Fruit fly (Drosophila melanogaster) whole organism, embryonic: ENCODE results near the gene ImpE1.

Experiments
- Bteb2 ChIP-seq: fragments of 200-800 bp; sonication (Bioruptor generic); optimal IDR thresholded peaks from 2 replicates; lab custom pipeline; 2016; ENCODE audit warnings: missing biosample characterization, missing genetic modification characterization
- CG10209 ChIP-seq: fragments of 200-800 bp; sonication (Bioruptor generic); optimal IDR thresholded peaks from 3 replicates; lab custom pipeline; 2017; ENCODE audit warnings: missing biosample characterization, mild to moderate bottlenecking, missing genetic modification characterization, missing genetic modification reagents
- CG1024 ChIP-seq: fragments of 200-800 bp; sonication (Bioruptor generic); IDR thresholded peaks from 2 replicates; pipeline ENCODE4 v1.3.6; 2022; ENCODE audit warnings: missing biosample characterization, missing genetic modification characterization
- CG10543 ChIP-seq: fragments of 200-800 bp; sonication (Bioruptor generic); optimal IDR thresholded peaks from 3 replicates; lab custom pipeline; 2017; ENCODE audit warnings: missing biosample characterization, mild to moderate bottlenecking, missing genetic modification characterization, moderate library complexity
- CG11085 ChIP-seq: fragments of 200-800 bp; sonication (Bioruptor generic); IDR thresholded peaks from 2 replicates; pipeline ENCODE4 v1.3.6; 2022; ENCODE audit warnings: missing biosample characterization, missing genetic modification characterization
- CG11695 ChIP-seq: fragments of 200-800 bp; sonication (Bioruptor generic); IDR thresholded peaks from 3 replicates; pipeline ENCODE4 v1.3.6; 2022; ENCODE audit warnings: missing biosample characterization, missing genetic modification characterization
- CG12155 ChIP-seq: fragments of 200-800 bp; sonication (Bioruptor generic); optimal IDR thresholded peaks from 3 replicates; lab custom pipeline; 2016; ENCODE audit warnings: missing biosample characterization, missing genetic modification characterization
- CG15601 ChIP-seq: fragments of 200-800 bp; sonication (Bioruptor generic); optimal IDR thresholded peaks from 3 replicates; lab custom pipeline; 2019; ENCODE audit warnings: missing biosample characterization, mild to moderate bottlenecking, missing genetic modification characterization, moderate library complexity
- CG16863 ChIP-seq: fragments of 200-800 bp; sonication (Bioruptor generic); optimal IDR thresholded peaks from 3 replicates; lab custom pipeline; 2016; ENCODE audit warnings: missing biosample characterization, missing genetic modification characterization
- CG17361 ChIP-seq: fragments of 200-800 bp; sonication (Bioruptor generic); IDR thresholded peaks from 3 replicates; pipeline ENCODE4 v1.3.6; 2022; ENCODE audit warnings: missing biosample characterization, missing genetic modification characterization
- CG17385 ChIP-seq: fragments of 200-800 bp; sonication (Bioruptor generic); optimal IDR thresholded peaks from 3 replicates; lab custom pipeline; 2018; ENCODE audit warnings: missing biosample characterization, mild to moderate bottlenecking, missing genetic modification characterization
- CG17612 ChIP-seq: fragments of 200-800 bp; sonication (Bioruptor generic); IDR thresholded peaks from 2 replicates; pipeline ENCODE4 v1.3.6; 2022; ENCODE audit warnings: missing biosample characterization, missing genetic modification characterization
- CG18476 ChIP-seq: fragments of 200-800 bp; sonication (Bioruptor generic); optimal IDR thresholded peaks from 2 replicates; lab custom pipeline; 2016; ENCODE audit warnings: missing biosample characterization, mild to moderate bottlenecking, missing genetic modification characterization
- CG32767 ChIP-seq: fragments of 200-800 bp; sonication (Bioruptor generic); IDR thresholded peaks from 2 replicates; pipeline ENCODE4 v1.3.6; 2022; ENCODE audit warnings: missing biosample characterization, missing genetic modification characterization
- CG3726 ChIP-seq: fragments of 200-800 bp; sonication (Bioruptor generic); IDR thresholded peaks from 3 replicates; pipeline ENCODE4, ENCODE4 v1.3.6; 2022; ENCODE audit warnings: missing biosample characterization, missing genetic modification characterization
- CG4730 ChIP-seq: fragments of 200-800 bp; sonication (Bioruptor generic); IDR thresholded peaks from 2 replicates; pipeline ENCODE4 v1.3.6; 2022; ENCODE audit warnings: missing biosample characterization, missing genetic modification characterization
- CG4820 ChIP-seq: fragments of 200-800 bp; sonication (Bioruptor generic); optimal IDR thresholded peaks from 3 replicates; lab custom pipeline; 2016; ENCODE audit warnings: missing biosample characterization, missing genetic modification characterization
- CG6683 ChIP-seq: fragments of 200-800 bp; sonication (Bioruptor generic); optimal IDR thresholded peaks from 2 replicates; lab custom pipeline; 2017; ENCODE audit warnings: missing biosample characterization, mild to moderate bottlenecking, missing genetic modification characterization, missing genetic modification reagents
- CG7357 ChIP-seq: fragments of 200-800 bp; sonication (Bioruptor generic); IDR thresholded peaks from 3 replicates; pipeline ENCODE4 v1.3.6; 2022; ENCODE audit warnings: missing biosample characterization, missing genetic modification characterization
- CG7556 ChIP-seq: fragments of 200-800 bp; sonication (Bioruptor generic); optimal IDR thresholded peaks from 2 replicates; lab custom pipeline; 2017; ENCODE audit warnings: missing biosample characterization, mild to moderate bottlenecking, missing genetic modification characterization
- CG8388 ChIP-seq: fragments of 200-800 bp; sonication (Bioruptor generic); optimal IDR thresholded peaks from 2 replicates; lab custom pipeline; 2019; ENCODE audit warnings: missing biosample characterization, mild to moderate bottlenecking, missing genetic modification characterization, moderate library complexity
- CG9797 ChIP-seq: fragments of 200-800 bp; sonication (Bioruptor generic); optimal IDR thresholded peaks from 3 replicates; lab custom pipeline; 2018; ENCODE audit warnings: missing biosample characterization, mild to moderate bottlenecking, missing genetic modification characterization
- CHES-1-like ChIP-seq: fragments of 200-800 bp; sonication (Bioruptor generic); optimal IDR thresholded peaks from 2 replicates; lab custom pipeline; 2016; ENCODE audit warnings: missing biosample characterization, missing genetic modification characterization
- Camta ChIP-seq: fragments of 200-800 bp; sonication (Bioruptor generic); optimal IDR thresholded peaks from 2 replicates; lab custom pipeline; 2016; ENCODE audit warnings: missing biosample characterization, missing genetic modification characterization
- D19A ChIP-seq: fragments of 200-800 bp; optimal IDR thresholded peaks from 3 replicates; lab custom pipeline; 2019; ENCODE audit warnings: missing biosample characterization, mild to moderate bottlenecking, missing genetic modification characterization, moderate library complexity
- D19B ChIP-seq: fragments of 200-800 bp; sonication (Bioruptor generic); optimal IDR thresholded peaks from 2 replicates; lab custom pipeline; 2017; ENCODE audit warnings: missing biosample characterization, mild to moderate bottlenecking, missing genetic modification characterization
- Doc2 ChIP-seq: fragments of 200-800 bp; sonication (Bioruptor generic); IDR thresholded peaks from 2 replicates; pipeline ENCODE4 v1.3.6; 2022; ENCODE audit warnings: missing biosample characterization, missing genetic modification characterization
- Dref ChIP-seq: fragments of 200-800 bp; sonication (Bioruptor generic); IDR thresholded peaks from 2 replicates; pipeline ENCODE4 v1.3.6; 2022; ENCODE audit warnings: missing biosample characterization, missing genetic modification characterization
- Eip74EF ChIP-seq, 2 experiments: fragments of 200-800 bp in 1 of 2; fragments of >200 bp in 1 of 2; sonication (Bioruptor generic) in 1 of 2; optimal IDR thresholded peaks; 2 replicates each; lab custom pipeline; 2017 to 2019; ENCODE audit warnings: missing biosample characterization in 2 of 2, missing genetic modification characterization in 2 of 2, mild to moderate bottlenecking in 1 of 2, moderate library complexity in 1 of 2
- HLH4C ChIP-seq: fragments of 200-800 bp; sonication (Bioruptor generic); IDR thresholded peaks from 3 replicates; pipeline ENCODE4 v1.3.6; 2022; ENCODE audit warnings: missing biosample characterization, missing genetic modification characterization; ENCODE audit not compliant: partially characterized antibody
- HLHmδ ChIP-seq: fragments of 200-800 bp; sonication (Bioruptor generic); optimal IDR thresholded peaks from 2 replicates; lab custom pipeline; 2018; ENCODE audit warnings: missing biosample characterization, mild to moderate bottlenecking, missing genetic modification characterization, moderate library complexity
- Hey ChIP-seq: fragments of 200-800 bp; sonication (Bioruptor generic); optimal IDR thresholded peaks from 3 replicates; lab custom pipeline; 2018; ENCODE audit warnings: missing biosample characterization, mild to moderate bottlenecking, missing genetic modification characterization
- Jarid2 ChIP-seq: fragments of 200-800 bp; sonication (Bioruptor generic); optimal IDR thresholded peaks from 3 replicates; lab custom pipeline; 2017; ENCODE audit warnings: mild to moderate bottlenecking, missing biosample characterization, missing genetic modification reagents, missing genetic modification characterization
- Lpt ChIP-seq: fragments of >200 bp; optimal IDR thresholded peaks from 2 replicates; lab custom pipeline; 2018; ENCODE audit warnings: missing biosample characterization, missing genetic modification characterization
- Med ChIP-seq: fragments of 200-800 bp; sonication (Bioruptor generic); peaks from one replicate; lab custom pipeline; 2016; ENCODE audit warnings: missing biosample characterization, missing genetic modification characterization, mild to moderate bottlenecking, inconsistent platforms, moderate library complexity
- NC2α ChIP-seq: fragments of 200-800 bp; sonication (Bioruptor generic); optimal IDR thresholded peaks from 2 replicates; lab custom pipeline; 2016; ENCODE audit warnings: missing biosample characterization, missing genetic modification characterization
- NC2β ChIP-seq: fragments of 200-800 bp; sonication (Bioruptor generic); optimal IDR thresholded peaks from 2 replicates; lab custom pipeline; 2016; ENCODE audit warnings: missing biosample characterization, missing genetic modification characterization
- NFAT ChIP-seq: fragments of 200-800 bp; sonication (Bioruptor generic); IDR thresholded peaks from 2 replicates; pipeline ENCODE4 v1.3.6; 2022; ENCODE audit warnings: missing biosample characterization, missing genetic modification characterization
- Ravus ChIP-seq: fragments of 200-800 bp; sonication (Bioruptor generic); IDR thresholded peaks from 2 replicates; pipeline ENCODE4 v1.3.6; 2022; ENCODE audit warnings: missing biosample characterization, missing genetic modification characterization
- ase ChIP-seq: fragments of 200-800 bp; sonication (Bioruptor generic); IDR thresholded peaks from 3 replicates; pipeline ENCODE4 v1.3.6; 2022; ENCODE audit warnings: missing biosample characterization, missing genetic modification characterization
- bigmax ChIP-seq: fragments of 200-800 bp; sonication (Bioruptor generic); optimal IDR thresholded peaks from 2 replicates; lab custom pipeline; 2018; ENCODE audit warnings: missing biosample characterization, mild to moderate bottlenecking, missing genetic modification characterization
- chif ChIP-seq, 2 experiments: fragments of 200-800 bp; sonication (Bioruptor generic); optimal IDR thresholded peaks; 3 replicates each; lab custom pipeline; 2016; ENCODE audit warnings: missing biosample characterization in 2 of 2, missing genetic modification characterization in 2 of 2
- dan ChIP-seq: fragments of 200-800 bp; sonication (Bioruptor generic); IDR thresholded peaks from 2 replicates; pipeline ENCODE4 v1.3.6; 2022; ENCODE audit warnings: missing biosample characterization, missing genetic modification characterization
- gem ChIP-seq: fragments of 200-800 bp; sonication (Bioruptor generic); optimal IDR thresholded peaks from 2 replicates; lab custom pipeline; 2019; ENCODE audit warnings: missing biosample characterization, mild to moderate bottlenecking, missing genetic modification characterization, moderate library complexity
- kay ChIP-seq: fragments of 200-800 bp; sonication (Bioruptor generic); optimal IDR thresholded peaks from 2 replicates; lab custom pipeline; 2016; ENCODE audit warnings: missing biosample characterization, missing genetic modification characterization
- nau ChIP-seq: fragments of 200-800 bp; sonication (Bioruptor generic); optimal IDR thresholded peaks from 3 replicates; lab custom pipeline; 2017; ENCODE audit warnings: missing biosample characterization, mild to moderate bottlenecking, missing genetic modification characterization, missing genetic modification reagents
- repo ChIP-seq: fragments of 200-800 bp; sonication (Bioruptor generic); optimal IDR thresholded peaks from 2 replicates; lab custom pipeline; 2016; ENCODE audit warnings: missing biosample characterization, missing genetic modification characterization
- sisA ChIP-seq: fragments of 200-800 bp; sonication (Bioruptor generic); IDR thresholded peaks from 2 replicates; pipeline ENCODE4 v1.3.6; 2022; ENCODE audit warnings: missing biosample characterization, missing genetic modification characterization
- slbo ChIP-seq: fragments of 200-800 bp; sonication (Bioruptor generic); IDR thresholded peaks from 2 replicates; pipeline ENCODE4 v1.3.6; 2022; ENCODE audit warnings: missing biosample characterization, missing genetic modification characterization
- sob ChIP-seq: fragments of 200-800 bp; sonication (Bioruptor generic); IDR thresholded peaks from 2 replicates; pipeline ENCODE4 v1.3.6; 2022; ENCODE audit warnings: missing biosample characterization, missing genetic modification characterization
- trh ChIP-seq: fragments of 200-800 bp; sonication (Bioruptor generic); optimal IDR thresholded peaks from 2 replicates; lab custom pipeline; 2016; ENCODE audit warnings: missing biosample characterization, missing genetic modification characterization
- ttk ChIP-seq: fragments of 200-800 bp; sonication (Bioruptor generic); IDR thresholded peaks from 2 replicates; pipeline ENCODE4 v2.1.2; 2022; ENCODE audit warnings: missing biosample characterization, missing genetic modification characterization
- yki ChIP-seq: fragments of >200 bp; optimal IDR thresholded peaks from 3 replicates; lab custom pipeline; 2018

Gene ImpE1

dm6 chr3L:8411439-8411897 lies 39.3 kb downstream of the ImpE1 start, which contains the start of gene Exo70 (continued):
- no peak for TF ChIP-seq trh (GFP tag; lab: Kevin White, UChicago)
- no peak for TF ChIP-seq HLHmδ
- TF ChIP-seq nau = no peak
- no peak for TF ChIP-seq CG16863 (GFP tag; lab: Kevin White, UChicago)
- TF ChIP-seq HLH4C (GFP tag; lab: Robert Waterston, UW) = no peak
- no peak for TF ChIP-seq ase (GFP tag; lab: Robert Waterston, UW)
- TF ChIP-seq CG11085 = no peak
- TF ChIP-seq kay = no peak
- TF ChIP-seq CG3726 (GFP tag; lab: Robert Waterston, UW) = no peak
- peak; percentile 61 for TF ChIP-seq Med (GFP tag; lab: Kevin White, UChicago)
- TF ChIP-seq Lpt = no peak
- no peak for TF ChIP-seq CG18476
- TF ChIP-seq CG10543 (GFP tag; lab: Kevin White, UChicago) = no peak
- no peak for TF ChIP-seq CG8388 (GFP tag; lab: Kevin White, UChicago)
- no peak for TF ChIP-seq gem (tag; lab: Kevin White, UChicago)
- no peak for TF ChIP-seq repo (GFP tag; lab: Kevin White, UChicago)
- TF ChIP-seq Camta (GFP tag; lab: Kevin White, UChicago) = no peak
- no peak for TF ChIP-seq CG32767 (GFP tag; lab: Robert Waterston, UW)
- TF ChIP-seq CG17361 (GFP tag; lab: Robert Waterston, UW) = no peak
- no peak for TF ChIP-seq CG11695 (GFP tag; lab: Robert Waterston, UW)
- TF ChIP-seq Bteb2 (GFP tag; lab: Kevin White, UChicago) = no peak
- no peak for TF ChIP-seq D19A (tag; lab: Kevin White, UChicago)
- no peak for TF ChIP-seq CG10209 (GFP tag; lab: Kevin White, UChicago)
- no peak for TF ChIP-seq Hey
- TF ChIP-seq CG7357 (GFP tag; lab: Robert Waterston, UW) = no peak
- no peak for TF ChIP-seq ttk (GFP tag; lab: Robert Waterston, UW)
- no peak for TF ChIP-seq bigmax (GFP tag; lab: Kevin White, UChicago)
- TF ChIP-seq Jarid2 (GFP tag; lab: Kevin White, UChicago) = no peak
- no peak for TF ChIP-seq CG4820
- no peak for TF ChIP-seq dan (GFP tag; lab: Robert Waterston, UW)
- no peak for TF ChIP-seq CG17612 (GFP tag; lab: Robert Waterston, UW)
- peak; percentile 63 for TF ChIP-seq CG9797 (GFP tag; lab: Kevin White, UChicago)
- no peak for TF ChIP-seq Eip74EF (GFP tag; optimal IDR thresholded peaks at IDR 0.05; lab: Kevin White, UChicago)
- no peak for TF ChIP-seq Ravus (GFP tag; lab: Robert Waterston, UW)
- no peak for TF ChIP-seq slbo
- TF ChIP-seq NFAT = no peak
- TF ChIP-seq CG17385 (GFP tag; lab: Kevin White, UChicago) = no peak
- TF ChIP-seq chif (GFP tag; optimal IDR thresholded peaks at IDR 0.05; lab: Kevin White, UChicago) = no peak
- no peak for TF ChIP-seq Dref (GFP tag; lab: Robert Waterston, UW)
- no peak for TF ChIP-seq sob (GFP tag; lab: Robert Waterston, UW)
- no peak for TF ChIP-seq yki
- TF ChIP-seq CG1024 (GFP tag; lab: Robert Waterston, UW) = no peak
- no peak for TF ChIP-seq sisA
- TF ChIP-seq CG15601 = no peak
- peak; percentile 49 for TF ChIP-seq CHES-1-like (GFP tag; lab: Kevin White, UChicago)
- peak; percentile 11 for TF ChIP-seq CG12155
- TF ChIP-seq CG6683 (GFP tag; lab: Kevin White, UChicago) = no peak
- TF ChIP-seq Doc2 = no peak
- TF ChIP-seq NC2α (GFP tag; lab: Kevin White, UChicago) = no peak
- TF ChIP-seq NC2β (GFP tag; lab: Kevin White, UChicago) = no peak
- no peak for TF ChIP-seq D19B
- TF ChIP-seq CG4730 = no peak
- TF ChIP-seq CG7556 (GFP tag; lab: Kevin White, UChicago) = no peak
